Worm (Caenorhabditis elegans) whole organism, midembryonic: Measurements from ENCODE around the gene F46F3.3.

Experiments used
- T22C8.4 ChIP-seq: fragments of 200-800 bp; sonication (Bioruptor generic); IDR thresholded peaks from 2 replicates; pipeline ENCODE4 v1.3.6; 2022; ENCODE audit warnings: missing genetic modification characterization, missing compliant biosample characterization
- cog-1 ChIP-seq: sonication (generic microtip); optimal IDR thresholded peaks from 2 replicates; lab custom pipeline; 2016; ENCODE audit warnings: missing genetic modification characterization, missing compliant biosample characterization
- med-1 ChIP-seq: sonication (generic microtip); optimal IDR thresholded peaks from 2 replicates; lab custom pipeline; 2017; ENCODE audit warnings: missing genetic modification characterization, mild to moderate bottlenecking, missing compliant biosample characterization, antibody characterized with exemption, missing genetic modification reagents; ENCODE audit not compliant: insufficient read depth
- ref-1 ChIP-seq: fragments of 200-800 bp; sonication (Bioruptor generic); conservative IDR thresholded peaks from 2 replicates; pipeline ENCODE4 v1.3.6; 2022; ENCODE audit warnings: missing genetic modification reagents, missing genetic modification characterization, missing compliant biosample characterization
- tab-1 ChIP-seq: fragments of 200-800 bp; sonication (Bioruptor generic); IDR thresholded peaks from 2 replicates; pipeline ENCODE4 v1.3.6; 2022; ENCODE audit warnings: missing genetic modification characterization, missing compliant biosample characterization
- ztf-23 ChIP-seq: fragments of 200-800 bp; sonication (Bioruptor generic); IDR thresholded peaks from 2 replicates; pipeline ENCODE4 v1.3.6; 2022; ENCODE audit warnings: missing genetic modification reagents, missing genetic modification characterization, missing compliant biosample characterization

- TF ChIP-seq cog-1 (tag; lab: Kevin White, UChicago) (no peak), T22C8.4 (GFP tag; lab: Robert Waterston, UW) (no peak), tab-1 (GFP tag; lab: Robert Waterston, UW) (no peak), med-1 (no peak), ztf-23 (GFP tag; lab: Robert Waterston, UW) (no peak), ref-1 (no peak)
These were observed 13.4 kb downstream of the F46F3.3 start for ce11 chrV:11680519-11681203.
